Worm (Caenorhabditis elegans): Measurements from ENCODE around the gene wdr-54.

Gene wdr-54

DNA sequence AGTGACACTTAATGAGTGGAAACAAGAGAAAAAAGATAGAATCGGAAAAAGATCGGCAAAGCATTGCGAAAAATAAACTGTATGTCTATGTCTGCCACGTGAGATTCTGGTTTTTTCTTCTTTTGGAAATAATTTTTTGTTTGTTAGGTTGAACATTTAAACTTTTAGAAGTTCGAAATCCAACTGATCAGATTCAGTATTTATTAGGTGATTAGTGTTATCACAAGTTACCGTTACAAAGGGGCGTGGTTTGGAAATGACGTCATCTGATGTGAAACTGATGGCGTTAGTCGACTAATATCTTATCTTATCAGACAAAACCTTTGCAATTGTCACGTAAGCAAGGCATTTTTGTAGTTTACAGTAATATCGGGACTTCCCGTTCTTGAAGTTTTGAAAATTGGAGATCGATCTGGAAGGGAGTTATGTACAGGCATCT, 35.6 kb downstream of the wdr-54 start:
- TF ChIP-seq ztf-29 (GFP tag; IDR thresholded peaks at IDR 0.05) (no peak), klf-2 (GFP tag; conservative IDR thresholded peaks at IDR 0.05) (no peak), ref-1 (GFP tag; conservative IDR thresholded peaks at IDR 0.05) (no peak), cog-1 (tag; optimal IDR thresholded peaks at IDR 0.05) (no peak), med-1 (GFP tag; optimal IDR thresholded peaks at IDR 0.05; ENCODE audit: insufficient read depth) (no peak), flt-1 (GFP tag; IDR thresholded peaks at IDR 0.05) (no peak), ztf-23 (GFP tag; IDR thresholded peaks at IDR 0.05) (no peak), T22C8.4 (GFP tag; IDR thresholded peaks at IDR 0.05) (no peak), tab-1 (GFP tag; IDR thresholded peaks at IDR 0.05) (no peak)

DNA sequence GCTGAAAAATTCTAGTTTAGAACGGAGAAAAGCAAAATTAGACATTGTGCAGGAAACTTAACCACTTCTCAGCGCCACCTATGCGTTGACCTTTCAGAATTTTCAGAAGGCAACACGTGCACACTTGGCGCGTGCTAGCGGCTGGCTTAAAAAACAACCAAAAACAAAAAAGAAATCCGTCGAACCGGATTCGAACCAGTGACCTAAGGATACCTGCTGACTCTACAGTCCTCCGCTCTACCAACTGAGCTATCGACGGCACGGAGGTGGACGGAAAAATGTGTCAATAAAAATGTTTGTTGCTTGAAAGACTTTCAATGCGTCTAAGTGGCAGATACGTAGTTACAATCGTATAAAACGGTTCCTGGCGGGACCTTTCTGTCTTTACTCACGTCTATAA, 36.5 kb downstream of the wdr-54 start:
- no peak for TF ChIP-seq cog-1 (tag; optimal IDR thresholded peaks at IDR 0.05)
- TF ChIP-seq ztf-23 (GFP tag; IDR thresholded peaks at IDR 0.05) = no peak
- TF ChIP-seq klf-2 (GFP tag; conservative IDR thresholded peaks at IDR 0.05) = no peak
- TF ChIP-seq ref-1 (GFP tag; conservative IDR thresholded peaks at IDR 0.05) = no peak
- no peak for TF ChIP-seq T22C8.4 (GFP tag; IDR thresholded peaks at IDR 0.05)
- no peak for TF ChIP-seq flt-1 (GFP tag; IDR thresholded peaks at IDR 0.05)
- no peak for TF ChIP-seq tab-1 (GFP tag; IDR thresholded peaks at IDR 0.05)
- no peak for TF ChIP-seq med-1 (GFP tag; optimal IDR thresholded peaks at IDR 0.05; ENCODE audit: insufficient read depth)
- no peak for TF ChIP-seq ztf-29 (GFP tag; IDR thresholded peaks at IDR 0.05)

DNA sequence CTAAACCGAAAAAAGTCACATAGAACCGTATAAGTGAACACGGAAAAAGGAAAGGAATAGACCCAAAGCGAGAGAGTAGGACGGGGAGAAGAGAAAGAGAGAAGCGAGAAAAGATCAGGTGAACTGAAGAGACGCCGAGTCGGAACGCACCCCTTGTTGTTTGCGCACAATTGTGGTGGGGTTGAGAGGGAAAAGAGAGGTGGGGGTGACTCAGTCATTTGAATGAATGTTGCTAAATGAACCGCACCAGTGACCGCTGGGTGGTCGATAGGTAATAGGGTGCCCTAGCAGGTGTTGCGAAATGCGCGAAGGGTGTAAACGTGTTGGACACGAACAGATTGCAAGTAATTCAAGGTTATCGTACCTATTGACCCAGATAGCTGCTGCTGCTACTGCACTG, 42.3 kb downstream of the wdr-54 start, which contains the start of gene lgl-1:
TSS of gene lgl-1 (minus strand) at position 70 of the 400 bp plus-strand sequence.
- TF ChIP-seq ztf-29 (GFP tag; IDR thresholded peaks at IDR 0.05) (no peak), ref-1 (GFP tag; conservative IDR thresholded peaks at IDR 0.05) (no peak), T22C8.4 (GFP tag; IDR thresholded peaks at IDR 0.05) (0 out of 2 replicates have a peak, but pooled peaks have one; percentile 13), tab-1 (GFP tag; IDR thresholded peaks at IDR 0.05) (no peak), klf-2 (GFP tag; conservative IDR thresholded peaks at IDR 0.05) (no peak), ztf-23 (GFP tag; IDR thresholded peaks at IDR 0.05) (no peak), med-1 (GFP tag; optimal IDR thresholded peaks at IDR 0.05; ENCODE audit: insufficient read depth) (no peak), flt-1 (GFP tag; IDR thresholded peaks at IDR 0.05) (0 out of 2 replicates have a peak, but pooled peaks have one; percentile 46), cog-1 (tag; optimal IDR thresholded peaks at IDR 0.05) (peak; percentile 70)

ce11 chrX:871957-872715, 43.4 kb downstream of the wdr-54 start, which contains the start of gene F56F10.1:
Gene F56F10.1, plus strand, starts transcription at chrX:872603.
- TF ChIP-seq cog-1 (tag; optimal IDR thresholded peaks at IDR 0.05) (no peak), T22C8.4 (GFP tag; IDR thresholded peaks at IDR 0.05) (no peak), ref-1 (GFP tag; conservative IDR thresholded peaks at IDR 0.05) (no peak), ztf-29 (GFP tag; IDR thresholded peaks at IDR 0.05) (no peak), flt-1 (GFP tag; IDR thresholded peaks at IDR 0.05) (no peak), klf-2 (GFP tag; conservative IDR thresholded peaks at IDR 0.05) (no peak), med-1 (GFP tag; optimal IDR thresholded peaks at IDR 0.05; ENCODE audit: insufficient read depth) (no peak), ztf-23 (GFP tag; IDR thresholded peaks at IDR 0.05) (no peak), tab-1 (GFP tag; IDR thresholded peaks at IDR 0.05) (no peak)

- no peak for TF ChIP-seq flt-1 (GFP tag; IDR thresholded peaks at IDR 0.05)
- no peak for TF ChIP-seq klf-2 (GFP tag; conservative IDR thresholded peaks at IDR 0.05)
- no peak for TF ChIP-seq cog-1 (tag; optimal IDR thresholded peaks at IDR 0.05)
- no peak for TF ChIP-seq med-1 (GFP tag; optimal IDR thresholded peaks at IDR 0.05; ENCODE audit: insufficient read depth)
- no peak for TF ChIP-seq tab-1 (GFP tag; IDR thresholded peaks at IDR 0.05)
- no peak for TF ChIP-seq T22C8.4 (GFP tag; IDR thresholded peaks at IDR 0.05)
- TF ChIP-seq ztf-23 (GFP tag; IDR thresholded peaks at IDR 0.05) = no peak
- no peak for TF ChIP-seq ref-1 (GFP tag; conservative IDR thresholded peaks at IDR 0.05)
- TF ChIP-seq ztf-29 (GFP tag; IDR thresholded peaks at IDR 0.05) = no peak
Observed at ce11 chrX:873634-874033, 44.9 kb downstream of the wdr-54 start.

DNA sequence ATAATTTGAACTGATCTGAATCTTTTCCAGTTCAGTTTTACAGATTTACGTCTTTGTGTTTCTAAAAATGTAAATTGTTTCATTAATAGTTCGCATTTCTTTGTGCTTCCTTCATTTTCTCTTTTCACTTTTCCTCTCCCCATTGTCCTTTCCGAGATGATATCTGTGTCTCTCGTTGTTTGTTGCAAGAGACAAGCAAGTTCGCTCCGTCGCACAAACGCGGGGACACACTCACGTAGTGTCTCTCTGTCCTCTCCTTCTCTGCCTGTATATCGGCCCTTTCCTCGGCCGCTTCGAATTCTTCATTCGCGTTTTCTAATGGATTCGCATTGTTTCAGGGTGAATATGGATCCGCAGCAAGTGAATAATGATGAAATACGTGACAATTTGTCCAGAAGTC, 48.2 kb downstream of the wdr-54 start, which contains the start of gene ZC13.1:
TSS of gene ZC13.1 (plus strand) at position 305 of the 400 bp plus-strand sequence.
- TF ChIP-seq tab-1 (GFP tag; IDR thresholded peaks at IDR 0.05) (no peak), ztf-23 (GFP tag; IDR thresholded peaks at IDR 0.05) (peak; percentile 49; the same call in 1 of the 2 replicates), cog-1 (tag; optimal IDR thresholded peaks at IDR 0.05) (peak; percentile 34), klf-2 (GFP tag; conservative IDR thresholded peaks at IDR 0.05) (no peak), flt-1 (GFP tag; IDR thresholded peaks at IDR 0.05) (no peak), med-1 (GFP tag; optimal IDR thresholded peaks at IDR 0.05; ENCODE audit: insufficient read depth) (no peak), T22C8.4 (GFP tag; IDR thresholded peaks at IDR 0.05) (no peak), ref-1 (GFP tag; conservative IDR thresholded peaks at IDR 0.05) (no peak), ztf-29 (GFP tag; IDR thresholded peaks at IDR 0.05) (no peak)

DNA sequence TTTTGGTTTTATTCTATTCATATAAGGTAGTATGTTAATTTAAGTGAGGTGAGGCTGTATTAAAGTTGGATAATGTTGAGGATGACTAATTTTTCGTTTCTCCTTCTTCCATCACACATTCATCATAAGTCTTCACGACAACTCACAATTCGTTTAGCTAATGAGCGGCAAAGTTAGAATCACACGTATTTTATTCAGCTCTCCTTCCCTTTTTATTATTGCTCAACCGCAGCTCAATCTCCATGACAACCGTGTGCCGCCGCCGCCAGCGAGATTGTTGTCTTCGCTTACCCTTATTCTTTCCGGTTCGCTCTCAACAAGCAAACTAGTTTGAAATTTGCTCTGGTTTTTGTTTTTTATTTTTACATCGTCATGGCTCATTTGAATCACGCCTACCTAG, 51.7 kb downstream of the wdr-54 start, which contains the start of gene ZC13.2:
TSS of gene ZC13.2 (plus strand) at position 301 of the 400 bp plus-strand sequence.
- no peak for TF ChIP-seq cog-1 (tag; optimal IDR thresholded peaks at IDR 0.05)
- no peak for TF ChIP-seq ztf-29 (GFP tag; IDR thresholded peaks at IDR 0.05)
- TF ChIP-seq med-1 (GFP tag; optimal IDR thresholded peaks at IDR 0.05; ENCODE audit: insufficient read depth) = no peak
- TF ChIP-seq flt-1 (GFP tag; IDR thresholded peaks at IDR 0.05) = no peak
- TF ChIP-seq ref-1 (GFP tag; conservative IDR thresholded peaks at IDR 0.05) = no peak
- no peak for TF ChIP-seq klf-2 (GFP tag; conservative IDR thresholded peaks at IDR 0.05)
- no peak for TF ChIP-seq ztf-23 (GFP tag; IDR thresholded peaks at IDR 0.05)
- TF ChIP-seq T22C8.4 (GFP tag; IDR thresholded peaks at IDR 0.05) = no peak
- no peak for TF ChIP-seq tab-1 (GFP tag; IDR thresholded peaks at IDR 0.05)
